Fruit fly (Drosophila melanogaster) whole organism: ENCODE measurements around the gene dao.

Experiments
- Dll ChIP-seq: fragments of >200 bp; optimal IDR thresholded peaks from 2 replicates; lab custom pipeline; 2017
- pan ChIP-seq: fragments of >200 bp; optimal IDR thresholded peaks from 2 replicates; lab custom pipeline; 2017
- psq ChIP-seq: fragments of >200 bp; optimal IDR thresholded peaks from 2 replicates; lab custom pipeline; 2017

DNA sequence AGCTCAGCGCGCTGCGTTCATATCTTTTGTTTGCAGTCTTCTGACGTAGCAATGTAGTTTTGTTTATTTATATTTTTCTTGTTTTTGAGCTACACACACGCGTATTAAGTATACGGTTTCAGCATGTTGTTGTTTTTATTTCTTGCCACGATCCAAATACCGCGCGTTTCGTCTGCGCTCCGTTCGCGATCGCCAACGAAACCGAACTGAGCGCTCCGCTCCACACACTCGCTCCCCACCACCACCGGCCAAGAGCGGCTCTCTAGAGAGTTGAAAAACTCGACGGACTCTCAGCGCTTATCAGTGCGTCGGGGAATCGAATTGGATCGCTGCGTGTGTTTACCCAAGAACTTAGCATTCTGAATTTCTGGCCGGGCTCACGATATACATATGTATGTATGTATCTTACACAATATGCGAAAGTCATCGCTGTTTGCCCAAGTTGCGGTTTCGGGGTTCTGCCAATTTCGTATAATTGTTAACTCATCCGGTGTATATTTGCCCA is 15.9 kb downstream of the dao start, which contains the start of gene yuri:
- no peak for TF ChIP-seq psq (lab: Kevin White, UChicago)
- no peak for TF ChIP-seq pan (lab: Kevin White, UChicago)
- peak; percentile 97 for TF ChIP-seq Dll (lab: Kevin White, UChicago)
